Fruit fly (Drosophila melanogaster): ENCODE results near the gene CG11892.

dm6 chr3R:25313771-25314170 lies 32.4 kb downstream of the CG11892 start, which contains the start of gene CG31087:
- TF ChIP-seq h (optimal IDR thresholded peaks at IDR 0.05): no peak
- TF ChIP-seq Sin3A (optimal IDR thresholded peaks at IDR 0.05): no peak
- no peak for TF ChIP-seq psq (optimal IDR thresholded peaks at IDR 0.05)
- no peak for TF ChIP-seq insv (optimal IDR thresholded peaks at IDR 0.05)
- TF ChIP-seq ttk (optimal IDR thresholded peaks at IDR 0.05): no peak
- TF ChIP-seq Myc (optimal IDR thresholded peaks at IDR 0.05): no peak

All from Kc167 (cell line).